Worm (Caenorhabditis elegans): Measurements from ENCODE around the gene F32D8.3.

F32D8.3 gene

DNA sequence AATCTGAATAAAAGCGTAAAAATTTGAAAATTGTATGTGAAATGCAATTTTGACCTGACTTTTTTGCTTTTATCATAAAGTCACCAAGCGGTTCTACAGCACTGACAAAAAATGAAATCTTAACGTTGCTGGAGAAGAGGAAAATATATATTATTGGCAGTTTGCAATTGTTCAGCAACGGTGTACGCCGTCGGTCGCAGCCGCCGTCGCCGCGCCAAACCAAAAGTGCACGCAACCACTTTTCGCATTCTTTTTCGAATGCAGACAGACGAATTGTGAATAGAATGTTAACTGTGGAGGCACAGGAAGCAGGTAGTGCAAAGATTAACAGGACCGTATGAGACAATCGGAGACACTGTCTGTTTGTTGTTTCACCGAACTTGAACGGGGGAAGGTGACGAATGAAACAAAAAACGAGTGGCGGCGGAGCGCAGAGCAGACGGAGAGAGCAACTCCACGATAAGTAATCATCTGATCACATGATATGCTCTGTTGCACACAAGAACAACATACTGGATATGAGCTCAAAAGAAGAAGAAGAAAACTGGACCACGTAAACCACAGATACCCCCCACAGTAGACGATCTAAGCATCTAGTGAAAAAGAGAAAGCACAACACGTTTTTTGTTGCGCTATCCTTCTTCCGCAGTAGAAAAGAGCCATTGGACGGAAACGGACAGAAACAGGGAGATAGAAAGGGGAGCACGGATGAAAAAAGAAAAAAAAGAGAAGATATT is 29.6 kb upstream of the F32D8.3 start:
- TF ChIP-seq zip-8 (tag; optimal IDR thresholded peaks at IDR 0.05) (no peak), unc-120 (tag; optimal IDR thresholded peaks at IDR 0.05; ENCODE audit: poor library complexity, severe bottlenecking) (peak; percentile 77)

DNA sequence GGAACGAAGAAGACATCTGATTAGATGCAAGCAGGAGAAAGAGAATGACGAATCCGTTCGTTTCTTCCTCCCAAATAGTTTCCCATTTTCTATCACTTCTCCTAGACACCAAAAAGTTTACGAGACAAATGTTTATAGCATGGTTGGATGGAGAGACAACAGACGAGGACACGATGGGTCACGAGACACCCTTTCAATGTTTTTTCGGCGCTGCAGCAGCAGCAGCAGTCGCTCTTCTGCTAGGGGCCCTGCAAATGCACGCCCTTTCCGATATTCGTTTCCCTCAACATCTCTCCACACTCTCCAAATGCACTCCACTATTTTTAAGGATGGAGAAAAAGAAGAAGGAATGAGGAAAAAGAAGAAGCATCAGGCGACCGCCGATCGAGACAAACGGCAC is 28.3 kb upstream of the F32D8.3 start:
- TF ChIP-seq ztf-11 (tag; optimal IDR thresholded peaks at IDR 0.05) (no peak), unc-39 (tag; optimal IDR thresholded peaks at IDR 0.05) (no peak), mab-5 (tag; optimal IDR thresholded peaks at IDR 0.05) (no peak), nhr-12 (tag; optimal IDR thresholded peaks at IDR 0.05) (no peak), ceh-43 (GFP tag; optimal IDR thresholded peaks at IDR 0.05) (no peak), ces-1 (GFP tag; optimal IDR thresholded peaks at IDR 0.05) (peak; percentile 3), nhr-2 (tag; optimal IDR thresholded peaks at IDR 0.05) (no peak), lsy-2 (tag; optimal IDR thresholded peaks at IDR 0.05) (no peak), pha-4 (tag; optimal IDR thresholded peaks at IDR 0.05) (no peak), nhr-76 (tag; optimal IDR thresholded peaks at IDR 0.05) (no peak), mls-2 (tag; optimal IDR thresholded peaks at IDR 0.05) (peak; percentile 48), ceh-39 (tag; optimal IDR thresholded peaks at IDR 0.05) (no peak), bed-3 (GFP tag; optimal IDR thresholded peaks at IDR 0.05) (no peak), flh-1 (GFP tag; optimal IDR thresholded peaks at IDR 0.05) (no peak), mep-1 (tag; optimal IDR thresholded peaks at IDR 0.05) (no peak), lin-13 (tag; optimal IDR thresholded peaks at IDR 0.05) (no peak), nhr-237 (tag; optimal IDR thresholded peaks at IDR 0.05) (no peak), zip-8 (tag; optimal IDR thresholded peaks at IDR 0.05) (no peak), drap-1 (GFP tag; optimal IDR thresholded peaks at IDR 0.05) (peak; percentile 24), M03D4.4 (tag; optimal IDR thresholded peaks at IDR 0.05) (peak; percentile 44), lin-32 (GFP tag; optimal IDR thresholded peaks at IDR 0.05) (no peak), hlh-1 (tag; optimal IDR thresholded peaks at IDR 0.05) (peak; percentile 59), unc-62 (GFP tag; optimal IDR thresholded peaks at IDR 0.05) (peak; percentile 27), sptf-1 (tag; optimal IDR thresholded peaks at IDR 0.05) (peak; percentile 3), tbx-8 (GFP tag; optimal IDR thresholded peaks at IDR 0.05) (no peak), unc-120 (tag; optimal IDR thresholded peaks at IDR 0.05; ENCODE audit: poor library complexity, severe bottlenecking) (peak; percentile 96)

DNA sequence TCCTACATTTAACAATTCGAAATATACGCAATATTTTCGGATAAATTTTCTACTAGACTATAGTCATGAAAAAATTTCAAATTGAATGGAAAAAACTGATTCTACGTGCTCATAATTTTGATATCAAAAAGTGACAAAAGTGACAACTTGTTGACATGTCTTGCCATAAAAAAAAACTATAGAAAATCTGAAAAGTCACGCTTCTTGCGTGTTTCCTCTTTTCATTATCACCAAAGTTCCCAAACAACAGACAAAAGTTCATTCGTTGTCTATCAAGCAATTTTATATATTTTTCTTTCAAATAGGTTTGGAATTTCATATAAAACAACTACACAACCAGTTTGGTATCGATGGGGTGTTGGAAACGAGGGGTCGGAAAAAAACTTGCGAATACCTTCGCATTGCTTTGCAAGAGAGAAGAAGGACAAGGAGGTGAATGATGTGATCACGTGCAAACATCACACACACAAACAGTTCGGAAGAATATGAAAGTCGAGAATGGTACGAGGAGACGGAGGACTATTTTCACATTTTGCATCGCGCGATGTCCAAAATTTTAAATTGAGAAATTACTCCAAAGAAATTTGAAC is 27.5 kb upstream of the F32D8.3 start:
- TF ChIP-seq cnd-1 (tag; optimal IDR thresholded peaks at IDR 0.05) (no peak), unc-62 (GFP tag; optimal IDR thresholded peaks at IDR 0.05) (no peak), elt-3 (tag; optimal IDR thresholded peaks at IDR 0.05) (no peak), nhr-12 (tag; optimal IDR thresholded peaks at IDR 0.05) (no peak), lsy-2 (tag; optimal IDR thresholded peaks at IDR 0.05) (no peak), sem-2 (GFP tag; optimal IDR thresholded peaks at IDR 0.05) (no peak), hlh-1 (tag; optimal IDR thresholded peaks at IDR 0.05) (no peak), snpc-4 (tag; optimal IDR thresholded peaks at IDR 0.05) (no peak), ces-1 (GFP tag; optimal IDR thresholded peaks at IDR 0.05) (no peak), sptf-1 (tag; optimal IDR thresholded peaks at IDR 0.05) (no peak)

DNA sequence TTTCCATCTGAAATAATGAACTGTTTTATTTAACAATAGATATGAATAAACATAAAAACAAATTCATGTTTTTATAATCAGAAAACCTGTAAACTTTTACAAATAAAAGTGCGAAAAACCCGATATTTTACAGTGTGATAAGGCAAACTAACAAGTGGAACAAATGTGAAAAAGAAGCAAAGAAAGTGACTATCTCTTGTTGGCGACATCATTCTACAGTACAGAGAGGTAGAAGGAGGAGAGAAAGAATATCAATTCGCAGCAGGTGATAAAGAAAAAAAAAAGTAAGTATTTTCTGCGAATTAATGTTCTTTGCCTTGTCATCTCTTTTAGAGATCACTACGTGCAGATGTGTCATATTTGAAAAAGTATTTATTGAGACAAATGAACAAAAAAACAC is 26.9 kb upstream of the F32D8.3 start:
- TF ChIP-seq mab-5 (tag; optimal IDR thresholded peaks at IDR 0.05), result no peak
- TF ChIP-seq nhr-76 (tag; optimal IDR thresholded peaks at IDR 0.05), result no peak
- no peak for TF ChIP-seq tbx-8 (GFP tag; optimal IDR thresholded peaks at IDR 0.05)
- TF ChIP-seq M03D4.4 (tag; optimal IDR thresholded peaks at IDR 0.05), result no peak

DNA sequence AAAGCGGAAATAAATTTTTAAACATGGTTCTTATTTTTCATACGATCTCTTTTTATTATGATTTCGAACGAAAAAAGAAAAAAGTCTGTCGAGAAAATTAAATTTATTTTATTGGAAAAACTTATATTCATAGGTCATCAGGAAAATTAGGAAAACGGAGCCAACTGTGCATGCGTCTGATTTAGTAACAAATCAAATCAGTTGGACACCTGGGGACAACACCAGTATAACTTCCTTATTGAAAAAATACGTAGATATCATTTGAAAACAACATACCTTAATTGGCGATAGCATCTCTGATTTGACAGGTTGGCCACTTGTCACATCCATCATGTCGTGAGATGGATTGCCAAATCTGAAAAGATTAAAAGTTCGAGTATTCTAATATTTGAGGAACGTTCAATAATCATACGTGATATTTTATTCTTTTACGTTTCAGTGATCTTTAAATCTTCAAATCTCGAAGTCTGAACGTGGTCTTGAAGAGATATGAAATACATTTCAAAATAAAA is 26.1 kb upstream of the F32D8.3 start:
- no peak for TF ChIP-seq elt-1 (tag; optimal IDR thresholded peaks at IDR 0.05; ENCODE audit: borderline replicate concordance, insufficient read depth)
- TF ChIP-seq unc-62 (GFP tag; optimal IDR thresholded peaks at IDR 0.05), result peak; percentile 55

Data from whole organism, mixed stage, embryonic.